Worm (Caenorhabditis elegans): ENCODE results near the gene cdh-8.

The cdh-8 gene

DNA sequence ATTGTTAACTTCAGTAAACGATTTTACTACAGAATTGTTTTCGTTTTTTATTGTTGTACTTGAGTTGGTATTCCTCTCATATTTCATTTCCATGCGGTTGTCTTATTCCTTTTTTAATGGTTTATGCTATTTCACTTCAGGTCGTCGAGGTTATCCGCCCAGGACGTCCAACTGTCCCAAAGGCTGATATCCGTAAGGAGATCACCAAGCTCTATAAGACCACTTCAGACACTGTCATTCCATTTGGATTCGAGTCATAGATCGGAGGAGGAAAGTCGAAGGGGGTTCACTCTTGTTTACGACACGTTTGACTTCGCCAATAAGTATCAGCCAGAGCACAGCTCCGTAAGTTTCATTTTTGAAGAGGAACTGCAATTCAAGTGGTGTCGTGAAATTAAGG lies 47.0 kb downstream of the cdh-8 start, which contains the start of gene T07A9.14 (continued):
- TF ChIP-seq cebp-2 (GFP tag; IDR thresholded peaks at IDR 0.05) (peak; percentile 64; the same call in 1 of the 2 replicates), attf-6 (GFP tag; IDR thresholded peaks at IDR 0.05) (peak; percentile 59), nfyb-1 (GFP tag; IDR thresholded peaks at IDR 0.05) (peak; percentile 60; the same call in 1 of the 2 replicates), tlf-1 (GFP tag; optimal IDR thresholded peaks at IDR 0.05) (peak; percentile 27), ztf-25 (GFP tag; IDR thresholded peaks at IDR 0.05) (no peak), ZK185.1 (tag; optimal IDR thresholded peaks at IDR 0.05; ENCODE audit: poor library complexity, severe bottlenecking) (no peak), ztf-6 (GFP tag; IDR thresholded peaks at IDR 0.05) (no peak), mes-4 (tag; optimal IDR thresholded peaks at IDR 0.05) (peak; percentile 11), cebp-1 (GFP tag; IDR thresholded peaks at IDR 0.05) (no peak), cebp-1 (tag; optimal IDR thresholded peaks at IDR 0.05) (peak; percentile 5), ztf-3 (GFP tag; optimal IDR thresholded peaks at IDR 0.05) (no peak), snpc-1.1 (tag; optimal IDR thresholded peaks at IDR 0.05; ENCODE audit: insufficient read depth) (peak; percentile 14), lin-35 (GFP tag; optimal IDR thresholded peaks at IDR 0.05) (peak in 1 of 3 experiments; percentile 53), lir-1 (GFP tag; conservative IDR thresholded peaks at IDR 0.05) (no peak), mel-28 (tag; optimal IDR thresholded peaks at IDR 0.05; ENCODE audit: borderline replicate concordance) (no peak), ceh-100 (GFP tag; IDR thresholded peaks at IDR 0.05) (peak; percentile 77), aptf-2 (GFP tag; conservative IDR thresholded peaks at IDR 0.05) (no peak), hrde-1 (tag; optimal IDR thresholded peaks at IDR 0.05; ENCODE audit: borderline replicate concordance) (peak; percentile 69), repo-1 (tag; optimal IDR thresholded peaks at IDR 0.05) (peak; percentile 43), zfh-2 (GFP tag; conservative IDR thresholded peaks at IDR 0.05) (no peak), B0035.1 (tag; optimal IDR thresholded peaks at IDR 0.05) (no peak), hmg-1.2 (GFP tag; IDR thresholded peaks at IDR 0.05) (peak; percentile 37; the same call in 1 of the 2 replicates), die-1 (tag; optimal IDR thresholded peaks at IDR 0.05) (no peak), nhr-27 (tag; optimal IDR thresholded peaks at IDR 0.05) (no peak), C17E4.6 (GFP tag; IDR thresholded peaks at IDR 0.05) (no peak), him-1 (tag; optimal IDR thresholded peaks at IDR 0.05) (peak; percentile 9), egl-18 (GFP tag; IDR thresholded peaks at IDR 0.05) (no peak), pha-4 (tag; optimal IDR thresholded peaks at IDR 0.05) (no peak), xnd-1 (tag; optimal IDR thresholded peaks at IDR 0.05) (no peak), snpc-4 (GFP tag; optimal IDR thresholded peaks at IDR 0.05) (no peak), snpc-4 (tag; optimal IDR thresholded peaks at IDR 0.05) (peak in 2 of 4 experiments; percentile 2 to 29), rcor-1 (GFP tag; IDR thresholded peaks at IDR 0.05) (peak; percentile 43; the same call in 1 of the 2 replicates), F39B2.1 (GFP tag; IDR thresholded peaks at IDR 0.05) (no peak), lag-1 (GFP tag; IDR thresholded peaks at IDR 0.05) (no peak), lin-26 (GFP tag; IDR thresholded peaks at IDR 0.05) (0 out of 2 replicates have a peak, but pooled peaks have one; percentile 32), hlh-12 (tag; optimal IDR thresholded peaks at IDR 0.05) (no peak), snpc-1.3 (tag; optimal IDR thresholded peaks at IDR 0.05; ENCODE audit: insufficient read depth) (peak; percentile 31), let-526 (GFP tag; IDR thresholded peaks at IDR 0.05) (no peak), bed-1 (GFP tag; IDR thresholded peaks at IDR 0.05) (no peak), nhr-80 (tag; optimal IDR thresholded peaks at IDR 0.05) (no peak), zim-3 (tag; optimal IDR thresholded peaks at IDR 0.05) (no peak), ccch-3 (GFP tag; optimal IDR thresholded peaks at IDR 0.05) (no peak), F33H1.4 (GFP tag; IDR thresholded peaks at IDR 0.05) (peak; percentile 25), mxl-1 (tag; optimal IDR thresholded peaks at IDR 0.05) (peak; percentile 20), ets-4 (GFP tag; optimal IDR thresholded peaks at IDR 0.05) (no peak), snpc-3.4 (tag; optimal IDR thresholded peaks at IDR 0.05) (no peak), F49E8.2 (tag; optimal IDR thresholded peaks at IDR 0.05; ENCODE audit: insufficient read depth) (peak; percentile 52), F37B4.10 (GFP tag; IDR thresholded peaks at IDR 0.05) (no peak)

Measured in whole organism, young adult.